Fruit fly (Drosophila melanogaster): ENCODE data around the gene cnc.

DNA sequence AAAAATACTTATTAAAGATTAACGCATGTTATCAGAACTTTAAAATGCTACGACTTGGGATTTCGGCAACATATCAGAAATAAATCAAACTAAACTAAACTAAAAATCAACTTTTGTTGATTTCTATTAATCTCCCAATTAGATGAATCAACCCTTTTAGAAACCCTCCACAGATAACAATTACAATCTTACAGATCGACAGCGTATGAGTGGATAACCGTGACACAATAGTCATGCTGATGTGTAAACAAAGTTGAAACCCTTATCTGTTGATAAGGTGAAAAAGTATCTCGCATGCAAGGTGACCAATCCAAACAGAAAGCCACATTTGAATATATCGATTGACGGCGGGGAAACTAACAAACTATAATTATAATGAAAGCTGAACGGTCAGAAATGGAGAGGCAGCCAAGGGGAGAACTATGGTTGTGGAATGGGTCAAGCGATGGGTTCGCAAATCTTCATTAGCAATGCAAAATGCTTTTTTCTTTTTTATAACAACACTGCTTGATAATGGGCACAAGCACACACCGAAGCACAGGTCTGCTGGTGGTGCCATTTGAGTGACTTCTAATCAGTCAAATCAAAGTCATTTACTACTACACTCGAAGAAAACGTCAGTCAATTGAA, 9.3 kb downstream of the cnc start:
- TF ChIP-seq CG8301 (tag; optimal IDR thresholded peaks at IDR 0.05) (no peak), CG15710 (tag; optimal IDR thresholded peaks at IDR 0.05) (no peak), fd96Ca (GFP tag; IDR thresholded peaks at IDR 0.05) (no peak), Ets98B (GFP tag; IDR thresholded peaks at IDR 0.05) (no peak), CG4496 (GFP tag; IDR thresholded peaks at IDR 0.05) (no peak), CG10348 (GFP tag; IDR thresholded peaks at IDR 0.05) (no peak)

Measured in whole organism, pupa.